Worm (Caenorhabditis elegans): ENCODE data around the gene C35D10.17.
A peak's percentile ranks its signal among the peaks of the same experiment; 100 is the strongest.

Gene C35D10.17

ce11 chrIII:4837429-4837828 lies 29.4 kb upstream of the C35D10.17 start, which contains the start of the genes acbp-7 and F26A1.19:
TSS of gene acbp-7 (plus strand) at chrIII:4837729.
TSS of gene F26A1.19 (plus strand) at chrIII:4837731.
- TF ChIP-seq F55B11.4 (tag; optimal IDR thresholded peaks at IDR 0.05; ENCODE audit: borderline replicate concordance, insufficient read depth) (no peak), let-607 (tag; optimal IDR thresholded peaks at IDR 0.05) (no peak), nfya-2 (GFP tag; IDR thresholded peaks at IDR 0.05) (no peak), F57C9.4 (tag; optimal IDR thresholded peaks at IDR 0.05) (no peak), Y53F4B.3 (GFP tag; IDR thresholded peaks at IDR 0.05) (no peak), bed-2 (GFP tag; IDR thresholded peaks at IDR 0.05) (no peak), ZK185.1 (tag; optimal IDR thresholded peaks at IDR 0.05; ENCODE audit: poor library complexity, severe bottlenecking) (no peak), him-1 (tag; optimal IDR thresholded peaks at IDR 0.05) (no peak), xnd-1 (tag; optimal IDR thresholded peaks at IDR 0.05) (no peak), pbrm-1 (GFP tag; IDR thresholded peaks at IDR 0.05) (no peak), zfh-2 (GFP tag; conservative IDR thresholded peaks at IDR 0.05) (no peak), unc-130 (GFP tag; optimal IDR thresholded peaks at IDR 0.05) (no peak), hlh-26 (GFP tag; conservative IDR thresholded peaks at IDR 0.05) (no peak)

ce11 chrIII:4842173-4842572 lies 24.7 kb upstream of the C35D10.17 start, which contains the start of gene clec-156:
TSS of gene clec-156 (minus strand) at chrIII:4842273.
- TF ChIP-seq ztf-18 (tag; optimal IDR thresholded peaks at IDR 0.05): no peak

- TF ChIP-seq him-1 (tag; optimal IDR thresholded peaks at IDR 0.05) (no peak), hmg-20 (GFP tag; IDR thresholded peaks at IDR 0.05) (no peak), F49E8.2 (tag; optimal IDR thresholded peaks at IDR 0.05; ENCODE audit: insufficient read depth) (no peak), ceh-79 (tag; optimal IDR thresholded peaks at IDR 0.05) (no peak), lsy-27 (tag; optimal IDR thresholded peaks at IDR 0.05; ENCODE audit: borderline replicate concordance, insufficient read depth) (no peak), hmg-1.2 (GFP tag; IDR thresholded peaks at IDR 0.05) (no peak), tlf-1 (GFP tag; optimal IDR thresholded peaks at IDR 0.05) (no peak), madf-10 (tag; optimal IDR thresholded peaks at IDR 0.05) (no peak), F52B5.7 (tag; optimal IDR thresholded peaks at IDR 0.05) (no peak), nhr-27 (tag; optimal IDR thresholded peaks at IDR 0.05) (no peak), hlh-12 (tag; optimal IDR thresholded peaks at IDR 0.05) (no peak), aptf-2 (GFP tag; conservative IDR thresholded peaks at IDR 0.05) (no peak), dpff-1 (tag; optimal IDR thresholded peaks at IDR 0.05) (no peak), madf-3 (GFP tag; IDR thresholded peaks at IDR 0.05) (no peak), nfyb-1 (GFP tag; IDR thresholded peaks at IDR 0.05) (no peak), lin-26 (GFP tag; IDR thresholded peaks at IDR 0.05) (no peak), repo-1 (tag; optimal IDR thresholded peaks at IDR 0.05) (no peak), ztf-6 (GFP tag; IDR thresholded peaks at IDR 0.05) (no peak), die-1 (tag; optimal IDR thresholded peaks at IDR 0.05) (no peak), somi-1 (GFP tag; optimal IDR thresholded peaks at IDR 0.05) (no peak)
These were observed 22.5 kb upstream of the C35D10.17 start, which contains the start of the genes clec-157 and fkh-5 for ce11 chrIII:4844327-4844726. TSS of gene clec-157 (minus strand) at chrIII:4844427. TSS of gene fkh-5 (plus strand) at chrIII:4844662.

ce11 chrIII:4849739-4850138 lies 17.1 kb upstream of the C35D10.17 start, which contains the start of gene nonu-1:
TSS of gene nonu-1 (minus strand) at chrIII:4849907.
- no peak for TF ChIP-seq D2030.7 (GFP tag; IDR thresholded peaks at IDR 0.05)
- no peak for TF ChIP-seq lir-1 (GFP tag; conservative IDR thresholded peaks at IDR 0.05)
- no peak for TF ChIP-seq ceh-58 (GFP tag; IDR thresholded peaks at IDR 0.05)
- peak; percentile 32; the same call in 1 of the 2 replicates for TF ChIP-seq hmg-1.2 (GFP tag; IDR thresholded peaks at IDR 0.05)
- no peak for TF ChIP-seq lin-26 (GFP tag; IDR thresholded peaks at IDR 0.05)
- TF ChIP-seq ztf-6 (GFP tag; IDR thresholded peaks at IDR 0.05): no peak
- TF ChIP-seq attf-5 (GFP tag; optimal IDR thresholded peaks at IDR 0.05): peak; percentile 37
- no peak for TF ChIP-seq madf-6 (GFP tag; IDR thresholded peaks at IDR 0.05)
- TF ChIP-seq let-607 (tag; optimal IDR thresholded peaks at IDR 0.05): peak in 1 of 2 experiments; percentile 25
- no peak for TF ChIP-seq ztf-18 (tag; optimal IDR thresholded peaks at IDR 0.05)
- TF ChIP-seq B0019.2 (GFP tag; conservative IDR thresholded peaks at IDR 0.05): no peak

Measured in whole organism, young adult.